Fruit fly (Drosophila melanogaster) whole organism, embryonic: ENCODE results near the gene COX7AL2.
A peak's percentile ranks its signal among the peaks of the same experiment; 100 is the strongest.

Experiments
- Blimp-1 ChIP-seq: fragments of 200-800 bp; sonication (Bioruptor generic); optimal IDR thresholded peaks from 3 replicates; lab custom pipeline; 2018; ENCODE audit warnings: missing biosample characterization, missing genetic modification characterization, mild to moderate bottlenecking, moderate library complexity, missing genetic modification reagents
- CG11560 ChIP-seq: fragments of 200-800 bp; sonication (Bioruptor generic); IDR thresholded peaks from 3 replicates; pipeline ENCODE4 v1.3.6; 2022; ENCODE audit warnings: missing biosample characterization, missing genetic modification characterization
- CG13624 ChIP-seq: fragments of 200-800 bp; sonication (Bioruptor generic); optimal IDR thresholded peaks from 2 replicates; lab custom pipeline; 2016; ENCODE audit warnings: missing biosample characterization, missing genetic modification characterization
- CG13775 ChIP-seq: fragments of 200-800 bp; sonication (Bioruptor generic); optimal IDR thresholded peaks from 3 replicates; lab custom pipeline; 2017; ENCODE audit warnings: missing biosample characterization, mild to moderate bottlenecking, missing genetic modification characterization
- CG1792 ChIP-seq: fragments of 200-800 bp; sonication (Bioruptor generic); optimal IDR thresholded peaks from 2 replicates; lab custom pipeline; 2016; ENCODE audit warnings: missing biosample characterization, missing genetic modification characterization
- CG18011 ChIP-seq: fragments of 200-800 bp; sonication (Bioruptor generic); optimal IDR thresholded peaks from 2 replicates; lab custom pipeline; 2017; ENCODE audit warnings: missing biosample characterization, missing genetic modification characterization, mild to moderate bottlenecking, moderate library complexity, missing genotype
- CG2129 ChIP-seq: fragments of 200-800 bp; sonication (Bioruptor generic); IDR thresholded peaks from 2 replicates; pipeline ENCODE4 v1.3.6; 2022; ENCODE audit warnings: missing biosample characterization, missing genetic modification characterization; ENCODE audit not compliant: partially characterized antibody
- CG2199 ChIP-seq: fragments of 200-800 bp; sonication (Bioruptor generic); IDR thresholded peaks from 3 replicates; pipeline ENCODE4 v1.3.6; 2022; ENCODE audit warnings: missing biosample characterization, missing genetic modification characterization
- CG31388 ChIP-seq: fragments of 200-800 bp; sonication (Bioruptor generic); optimal IDR thresholded peaks from 2 replicates; lab custom pipeline; 2016; ENCODE audit warnings: missing biosample characterization, missing genetic modification characterization
- CG33213 ChIP-seq: fragments of 200-800 bp; sonication (Bioruptor generic); optimal IDR thresholded peaks from 3 replicates; lab custom pipeline; 2016; ENCODE audit warnings: missing biosample characterization, missing genetic modification characterization
- CG34376 ChIP-seq: fragments of 200-800 bp; sonication (Bioruptor generic); optimal IDR thresholded peaks from 2 replicates; lab custom pipeline; 2018; ENCODE audit warnings: missing biosample characterization, mild to moderate bottlenecking, missing genetic modification characterization
- CG3847 ChIP-seq: fragments of 200-800 bp; sonication (Bioruptor generic); IDR thresholded peaks from 2 replicates; pipeline ENCODE4 v1.3.6; 2022; ENCODE audit warnings: missing biosample characterization, missing genetic modification characterization
- CG3995 ChIP-seq: fragments of 200-800 bp; sonication (Bioruptor generic); optimal IDR thresholded peaks from 3 replicates; lab custom pipeline; 2016; ENCODE audit warnings: missing biosample characterization, missing genetic modification characterization
- CG42726 ChIP-seq: fragments of 200-800 bp; sonication (Bioruptor generic); IDR thresholded peaks from 2 replicates; pipeline ENCODE4 v1.3.6; 2022; ENCODE audit warnings: missing biosample characterization, missing genetic modification characterization; ENCODE audit not compliant: partially characterized antibody
- CG43689 ChIP-seq: fragments of 200-800 bp; sonication (Bioruptor generic); IDR thresholded peaks from 2 replicates; pipeline ENCODE4 v1.3.6; 2022; ENCODE audit warnings: missing biosample characterization, missing genetic modification characterization
- CG4707 ChIP-seq: fragments of 200-800 bp; sonication (Bioruptor generic); optimal IDR thresholded peaks from 2 replicates; lab custom pipeline; 2018; ENCODE audit warnings: missing biosample characterization, mild to moderate bottlenecking, missing genetic modification characterization, moderate library complexity
- CG5245 ChIP-seq: fragments of 200-800 bp; sonication (Bioruptor generic); optimal IDR thresholded peaks from 3 replicates; lab custom pipeline; 2016; ENCODE audit warnings: missing biosample characterization, missing genetic modification characterization
- CG5953 ChIP-seq: fragments of 200-800 bp; sonication (Bioruptor generic); IDR thresholded peaks from 2 replicates; pipeline ENCODE4 v1.3.6; 2022; ENCODE audit warnings: missing biosample characterization, missing genetic modification characterization
- CG6765 ChIP-seq: fragments of 200-800 bp; sonication (Bioruptor generic); optimal IDR thresholded peaks from 3 replicates; lab custom pipeline; 2017; ENCODE audit warnings: missing biosample characterization, mild to moderate bottlenecking, missing genetic modification characterization
- CG7372 ChIP-seq: fragments of 200-800 bp; sonication (Bioruptor generic); IDR thresholded peaks from 2 replicates; pipeline ENCODE4 v1.3.6; 2022; ENCODE audit warnings: missing biosample characterization, missing genetic modification characterization
- CG8388 ChIP-seq: fragments of 200-800 bp; sonication (Bioruptor generic); optimal IDR thresholded peaks from 2 replicates; lab custom pipeline; 2019; ENCODE audit warnings: missing biosample characterization, mild to moderate bottlenecking, missing genetic modification characterization, moderate library complexity
- CG9727 ChIP-seq: fragments of 200-800 bp; sonication (Bioruptor generic); optimal IDR thresholded peaks from 3 replicates; lab custom pipeline; 2017; ENCODE audit warnings: missing biosample characterization, mild to moderate bottlenecking, missing genetic modification characterization
- CrebB ChIP-seq: fragments of 200-800 bp; sonication (Bioruptor generic); optimal IDR thresholded peaks from 3 replicates; lab custom pipeline; 2018; ENCODE audit warnings: missing biosample characterization, mild to moderate bottlenecking, missing genetic modification characterization
- D19B ChIP-seq: fragments of 200-800 bp; sonication (Bioruptor generic); optimal IDR thresholded peaks from 2 replicates; lab custom pipeline; 2017; ENCODE audit warnings: missing biosample characterization, mild to moderate bottlenecking, missing genetic modification characterization
- Dip3 ChIP-seq: fragments of 200-800 bp; sonication (Bioruptor generic); optimal IDR thresholded peaks from 3 replicates; lab custom pipeline; 2016; ENCODE audit warnings: missing biosample characterization, missing genetic modification characterization
- Gug ChIP-seq: fragments of 200-800 bp; sonication (Bioruptor generic); IDR thresholded peaks from 4 replicates; pipeline ENCODE4 v1.3.6; 2022; ENCODE audit warnings: missing biosample characterization, missing genetic modification characterization
- HLHmδ ChIP-seq: fragments of 200-800 bp; sonication (Bioruptor generic); optimal IDR thresholded peaks from 2 replicates; lab custom pipeline; 2018; ENCODE audit warnings: missing biosample characterization, mild to moderate bottlenecking, missing genetic modification characterization, moderate library complexity
- Hr78 ChIP-seq, 2 experiments: fragments of 200-800 bp in 1 of 2; fragments of >200 bp in 1 of 2; sonication (Bioruptor generic) in 1 of 2; optimal IDR thresholded peaks; 2 replicates each; lab custom pipeline; 2017 to 2019; ENCODE audit warnings: missing biosample characterization in 2 of 2, missing genetic modification characterization in 2 of 2, mild to moderate bottlenecking in 1 of 2, moderate library complexity in 1 of 2
- Kr ChIP-seq: fragments of 200-800 bp; sonication (Bioruptor generic); optimal IDR thresholded peaks from 2 replicates; lab custom pipeline; 2017; ENCODE audit warnings: missing biosample characterization, mild to moderate bottlenecking, missing genetic modification characterization
- Oli ChIP-seq: fragments of 200-800 bp; sonication (Bioruptor generic); optimal IDR thresholded peaks from 2 replicates; lab custom pipeline; 2018; ENCODE audit warnings: missing biosample characterization, mild to moderate bottlenecking, missing genetic modification characterization, moderate library complexity
- Optix ChIP-seq: fragments of 200-800 bp; sonication (Bioruptor generic); IDR thresholded peaks from 3 replicates; pipeline ENCODE4 v1.3.6; 2022; ENCODE audit warnings: missing biosample characterization, missing genetic modification characterization
- Taf1 ChIP-seq: fragments of 200-800 bp; sonication (Bioruptor generic); IDR thresholded peaks from 2 replicates; pipeline ENCODE4 v1.3.6; 2022; ENCODE audit warnings: missing biosample characterization, missing genetic modification characterization
- ara ChIP-seq: fragments of 200-800 bp; sonication (Bioruptor generic); IDR thresholded peaks from 2 replicates; pipeline ENCODE4 v1.3.6; 2022; ENCODE audit warnings: missing biosample characterization, missing genetic modification characterization
- bsh ChIP-seq, 2 experiments: fragments of 200-800 bp; sonication (Bioruptor generic); optimal IDR thresholded peaks; 2 replicates each; lab custom pipeline; 2017 to 2018; ENCODE audit warnings: mild to moderate bottlenecking in 2 of 2, missing biosample characterization in 2 of 2, missing genetic modification characterization in 2 of 2, moderate library complexity in 1 of 2
- chif ChIP-seq, 2 experiments: fragments of 200-800 bp; sonication (Bioruptor generic); optimal IDR thresholded peaks; 3 replicates each; lab custom pipeline; 2016; ENCODE audit warnings: missing biosample characterization in 2 of 2, missing genetic modification characterization in 2 of 2
- chn ChIP-seq: fragments of 200-800 bp; sonication (Bioruptor generic); optimal IDR thresholded peaks from 2 replicates; lab custom pipeline; 2016; ENCODE audit warnings: missing biosample characterization, missing genetic modification characterization
- esg ChIP-seq: fragments of 200-800 bp; sonication (Bioruptor generic); conservative IDR thresholded peaks from 2 replicates; pipeline ENCODE4 v1.3.6; 2022; ENCODE audit warnings: missing biosample characterization, missing genetic modification characterization
- gem ChIP-seq: fragments of 200-800 bp; sonication (Bioruptor generic); optimal IDR thresholded peaks from 2 replicates; lab custom pipeline; 2019; ENCODE audit warnings: missing biosample characterization, mild to moderate bottlenecking, missing genetic modification characterization, moderate library complexity
- inv ChIP-seq: fragments of 200-800 bp; sonication (Bioruptor generic); IDR thresholded peaks from 2 replicates; pipeline ENCODE4 v1.3.6; 2022; ENCODE audit warnings: missing biosample characterization, missing genetic modification characterization; ENCODE audit not compliant: partially characterized antibody
- jigr1 ChIP-seq: fragments of 200-800 bp; sonication (Bioruptor generic); IDR thresholded peaks from 3 replicates; pipeline ENCODE4 v1.3.6; 2022; ENCODE audit warnings: missing biosample characterization, missing genetic modification characterization
- lola ChIP-seq, 3 experiments: fragments of >200 bp in 2 of 3; fragments of 200-800 bp in 1 of 3; sonication (Bioruptor generic) in 1 of 3; optimal IDR thresholded peaks; 2 replicates each; lab custom pipeline; 2017 to 2019; ENCODE audit warnings: missing biosample characterization in 3 of 3, missing genetic modification characterization in 3 of 3, mild to moderate bottlenecking in 1 of 3, moderate library complexity in 1 of 3
- mam ChIP-seq: fragments of 200-800 bp; sonication (Bioruptor generic); optimal IDR thresholded peaks from 3 replicates; lab custom pipeline; 2016; ENCODE audit warnings: missing biosample characterization, missing genetic modification characterization
- nmo ChIP-seq: fragments of 200-800 bp; sonication (Bioruptor generic); optimal IDR thresholded peaks from 2 replicates; lab custom pipeline; 2018; ENCODE audit warnings: missing biosample characterization, mild to moderate bottlenecking, missing genetic modification characterization, moderate library complexity
- row ChIP-seq: fragments of 200-800 bp; sonication (Bioruptor generic); IDR thresholded peaks from 3 replicates; pipeline ENCODE4 v1.3.6; 2022; ENCODE audit warnings: missing biosample characterization, missing genetic modification characterization
- shn ChIP-seq: fragments of 200-800 bp; sonication (Bioruptor generic); optimal IDR thresholded peaks from 3 replicates; lab custom pipeline; 2016; ENCODE audit warnings: missing biosample characterization, missing genetic modification characterization
- sima ChIP-seq: fragments of 200-800 bp; sonication (Bioruptor generic); optimal IDR thresholded peaks from 2 replicates; lab custom pipeline; 2016; ENCODE audit warnings: missing biosample characterization, missing genetic modification characterization
- sisA ChIP-seq: fragments of 200-800 bp; sonication (Bioruptor generic); IDR thresholded peaks from 2 replicates; pipeline ENCODE4 v1.3.6; 2022; ENCODE audit warnings: missing biosample characterization, missing genetic modification characterization
- ssp ChIP-seq: fragments of 200-800 bp; sonication (Bioruptor generic); IDR thresholded peaks from 2 replicates; pipeline ENCODE4 v1.3.6; 2022; ENCODE audit warnings: missing biosample characterization, missing genetic modification characterization
- usp ChIP-seq: fragments of >200 bp; optimal IDR thresholded peaks from 2 replicates; lab custom pipeline; 2017; ENCODE audit warnings: missing biosample characterization, missing genetic modification characterization
- vnd ChIP-seq: fragments of 200-800 bp; sonication (Bioruptor generic); IDR thresholded peaks from 3 replicates; pipeline ENCODE4 v1.3.6; 2022; ENCODE audit warnings: missing biosample characterization, missing genetic modification characterization; ENCODE audit not compliant: partially characterized antibody

The COX7AL2 gene

dm6 chr2L:2221649-2222150 is 24.0 kb upstream of the COX7AL2 start (continued):
- peak; percentile 93 for TF ChIP-seq ssp
- TF ChIP-seq CG13775 (GFP tag; lab: Kevin White, UChicago) = peak; percentile 94
- peak; percentile 97 for TF ChIP-seq sisA (GFP tag; lab: Robert Waterston, UW)
- peak; percentile 99 for TF ChIP-seq gem
- peak; percentile 97 for TF ChIP-seq ara
- peak; percentile 85 for TF ChIP-seq CG31388 (GFP tag; lab: Kevin White, UChicago)
- peak; percentile 94 for TF ChIP-seq CG34376 (GFP tag; lab: Kevin White, UChicago)
- TF ChIP-seq Kr = peak; percentile 77
- TF ChIP-seq usp (GFP tag; lab: Kevin White, UChicago) = no peak
- TF ChIP-seq Oli (tag; lab: Kevin White, UChicago) = peak; percentile 96
- peak; percentile 97 for TF ChIP-seq CG9727
- peak; percentile 84 for TF ChIP-seq CG4707 (GFP tag; lab: Kevin White, UChicago)
- TF ChIP-seq CG33213 = peak; percentile 87
- TF ChIP-seq vnd = no peak
- peak; percentile 97 for TF ChIP-seq CG7372
- TF ChIP-seq CrebB (tag; lab: Kevin White, UChicago) = peak; percentile 98
- peak; percentile 96 for TF ChIP-seq CG5953 (GFP tag; lab: Robert Waterston, UW)
- peak; percentile 95 for TF ChIP-seq Taf1 (GFP tag; lab: Robert Waterston, UW)
- TF ChIP-seq mam = peak; percentile 96
- peak; percentile 92 for TF ChIP-seq CG8388
- peak; percentile 92 for TF ChIP-seq CG5245 (GFP tag; lab: Kevin White, UChicago)
- TF ChIP-seq shn = peak; percentile 94
- TF ChIP-seq CG42726 (GFP tag; lab: Robert Waterston, UW) = no peak
- TF ChIP-seq jigr1 = peak; percentile 90
- peak; percentile 95 for TF ChIP-seq nmo
- peak; percentile 71 for TF ChIP-seq CG3995 (GFP tag; lab: Kevin White, UChicago)
- TF ChIP-seq Gug (GFP tag; lab: Robert Waterston, UW) = peak; percentile 94
- TF ChIP-seq CG43689 = peak; percentile 98
- peak; percentile 86 for TF ChIP-seq D19B (GFP tag; lab: Kevin White, UChicago)
- TF ChIP-seq Optix (GFP tag; lab: Robert Waterston, UW) = peak; percentile 92
- peak in 1 of 2 experiments; percentile 62 for TF ChIP-seq Hr78 (GFP tag; optimal IDR thresholded peaks at IDR 0.05; lab: Kevin White, UChicago)
- TF ChIP-seq chn (GFP tag; lab: Kevin White, UChicago) = peak; percentile 97
- peak; percentile 91 for TF ChIP-seq CG1792 (GFP tag; lab: Kevin White, UChicago)
- peak; percentile 97 for TF ChIP-seq CG3847 (GFP tag; lab: Robert Waterston, UW)
- TF ChIP-seq CG2199 (GFP tag; lab: Robert Waterston, UW) = peak; percentile 96
- TF ChIP-seq CG18011 = peak; percentile 91
- TF ChIP-seq Dip3 = peak; percentile 96
- peak; percentile 99 for TF ChIP-seq row (GFP tag; lab: Robert Waterston, UW)
- peak; percentile 91 for TF ChIP-seq Blimp-1 (GFP tag; lab: Kevin White, UChicago)
- peak; percentile 92 for TF ChIP-seq CG11560 (tag; lab: Robert Waterston, UW)
- TF ChIP-seq HLHmδ (GFP tag; lab: Kevin White, UChicago) = no peak
- peak; percentile 95 for TF ChIP-seq chif (GFP tag; optimal IDR thresholded peaks at IDR 0.05; lab: Kevin White, UChicago)
- no peak for TF ChIP-seq inv
- TF ChIP-seq bsh (GFP tag; optimal IDR thresholded peaks at IDR 0.05; lab: Kevin White, UChicago) = peak; percentile 95 to 96
- TF ChIP-seq sima = peak; percentile 84
- TF ChIP-seq lola (GFP tag; optimal IDR thresholded peaks at IDR 0.05; lab: Kevin White, UChicago) = peak in 1 of 3 experiments; percentile 85
- TF ChIP-seq CG6765 (GFP tag; lab: Kevin White, UChicago) = peak; percentile 93
- TF ChIP-seq esg (GFP tag; lab: Robert Waterston, UW) = peak; percentile 97
- peak; percentile 96 for TF ChIP-seq CG13624 (GFP tag; lab: Kevin White, UChicago)
- TF ChIP-seq CG2129 (GFP tag; lab: Robert Waterston, UW) = no peak
